Worm (Caenorhabditis elegans): ENCODE data around the gene Y82E9BL.1.

DNA sequence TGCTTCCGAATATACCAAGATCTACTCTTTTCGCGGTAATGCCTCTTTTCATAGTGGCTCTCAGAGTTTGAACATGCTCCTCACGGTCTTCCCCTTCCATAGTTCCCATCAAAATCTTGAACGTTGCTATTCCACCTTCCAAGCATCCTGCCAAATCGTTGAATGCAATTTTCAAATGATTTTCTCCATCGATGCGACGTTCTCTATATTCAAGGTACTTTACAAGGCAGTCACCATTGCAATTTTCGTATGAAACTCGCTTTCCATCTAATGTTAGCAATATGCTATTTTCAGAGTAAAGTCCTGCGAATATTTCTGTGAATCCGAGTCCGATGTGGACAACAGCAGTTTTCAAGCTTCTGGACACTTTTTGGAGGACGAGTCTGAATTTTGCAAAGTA is 40.9 kb downstream of the Y82E9BL.1 start:
- no peak for TF ChIP-seq ets-4 (GFP tag; optimal IDR thresholded peaks at IDR 0.05)
- TF ChIP-seq ama-1 (optimal IDR thresholded peaks at IDR 0.05), result no peak
- no peak for TF ChIP-seq ama-1 (GFP tag; optimal IDR thresholded peaks at IDR 0.05)
- no peak for TF ChIP-seq nfya-1 (tag; optimal IDR thresholded peaks at IDR 0.05; ENCODE audit: borderline replicate concordance, insufficient read depth)
- TF ChIP-seq lin-54 (GFP tag; optimal IDR thresholded peaks at IDR 0.05), result no peak
- TF ChIP-seq K12H6.12 (tag; optimal IDR thresholded peaks at IDR 0.05), result no peak
- no peak for TF ChIP-seq C06A6.2 (GFP tag; conservative IDR thresholded peaks at IDR 0.05)
- TF ChIP-seq rec-8 (tag; optimal IDR thresholded peaks at IDR 0.05), result no peak
- TF ChIP-seq hlh-26 (GFP tag; conservative IDR thresholded peaks at IDR 0.05), result no peak
- TF ChIP-seq aptf-3 (GFP tag; IDR thresholded peaks at IDR 0.05), result no peak
- no peak for TF ChIP-seq madf-8 (GFP tag; conservative IDR thresholded peaks at IDR 0.05)
- TF ChIP-seq unc-62 (GFP tag; optimal IDR thresholded peaks at IDR 0.05), result no peak
